Worm (Caenorhabditis elegans) whole organism, late embryonic: ENCODE data around the gene F15A8.1.
A peak's percentile ranks its signal among the peaks of the same experiment; 100 is the strongest.

ENCODE experiments used
- K02D7.2 ChIP-seq: sonication (generic microtip); optimal IDR thresholded peaks from 2 replicates; lab custom pipeline; 2017; ENCODE audit warnings: mild to moderate bottlenecking, missing genetic modification characterization, missing compliant biosample characterization
- Y22D7AL.16 ChIP-seq: sonication (generic microtip); optimal IDR thresholded peaks from 2 replicates; lab custom pipeline; 2016; ENCODE audit warnings: missing genetic modification characterization, missing compliant biosample characterization
- ceh-14 ChIP-seq: sonication (generic microtip); optimal IDR thresholded peaks from 2 replicates; lab custom pipeline; 2016; ENCODE audit warnings: missing genotype, missing genetic modification characterization, missing compliant biosample characterization
- ceh-19 ChIP-seq: fragments of 200-800 bp; sonication (Bioruptor generic); optimal IDR thresholded peaks from 2 replicates; lab custom pipeline; 2018; ENCODE audit warnings: mild to moderate bottlenecking, missing genetic modification characterization, missing compliant biosample characterization
- dmd-4 ChIP-seq: sonication (generic microtip); optimal IDR thresholded peaks from 2 replicates; lab custom pipeline; 2016; ENCODE audit warnings: borderline replicate concordance, missing genetic modification characterization, missing compliant biosample characterization
- elt-2 ChIP-seq: sonication (generic microtip); optimal IDR thresholded peaks from 2 replicates; lab custom pipeline; 2016; ENCODE audit warnings: missing genetic modification reagents, missing genetic modification characterization, missing compliant biosample characterization
- elt-4 ChIP-seq: sonication (generic microtip); optimal IDR thresholded peaks from 2 replicates; lab custom pipeline; 2016; ENCODE audit warnings: missing genetic modification characterization, missing compliant biosample characterization
- fkh-10 ChIP-seq: fragments of 150-350 bp; optimal IDR thresholded peaks from 2 replicates; lab custom pipeline; 2014; ENCODE audit warnings: missing biosample characterization, missing genetic modification reagents, missing genetic modification characterization
- gmeb-2 ChIP-seq: sonication (generic microtip); optimal IDR thresholded peaks from 2 replicates; lab custom pipeline; 2016; ENCODE audit warnings: missing genetic modification characterization, inconsistent platforms, missing compliant biosample characterization
- hlh-13 ChIP-seq: fragments of 200-800 bp; sonication (Bioruptor generic); optimal IDR thresholded peaks from 2 replicates; lab custom pipeline; 2018; ENCODE audit warnings: mild to moderate bottlenecking, missing genetic modification characterization, missing compliant biosample characterization
- lin-11 ChIP-seq: fragments of 200-800 bp; sonication (Bioruptor generic); optimal IDR thresholded peaks from 2 replicates; lab custom pipeline; 2018; ENCODE audit warnings: mild to moderate bottlenecking, missing genetic modification characterization, missing compliant biosample characterization
- nhr-232 ChIP-seq: sonication (generic microtip); optimal IDR thresholded peaks from 2 replicates; lab custom pipeline; 2016; ENCODE audit warnings: missing genetic modification characterization, missing compliant biosample characterization
- pax-1 ChIP-seq: fragments of 150-350 bp; optimal IDR thresholded peaks from 2 replicates; lab custom pipeline; 2014; ENCODE audit warnings: missing biosample characterization, missing genetic modification characterization
- pha-2 ChIP-seq: sonication (generic microtip); optimal IDR thresholded peaks from 2 replicates; lab custom pipeline; 2017; ENCODE audit warnings: mild to moderate bottlenecking, missing genetic modification characterization, missing compliant biosample characterization
- pros-1 ChIP-seq: fragments of 150-350 bp; optimal IDR thresholded peaks from 2 replicates; lab custom pipeline; 2014; ENCODE audit warnings: missing biosample characterization, missing genetic modification reagents, missing genetic modification characterization
- ref-2 ChIP-seq: sonication (generic microtip); optimal IDR thresholded peaks from 2 replicates; lab custom pipeline; 2016; ENCODE audit warnings: missing genetic modification characterization, missing compliant biosample characterization
- unc-55 ChIP-seq: sonication (generic microtip); optimal IDR thresholded peaks from 2 replicates; lab custom pipeline; 2017; ENCODE audit warnings: missing biosample characterization, missing genetic modification reagents, missing genetic modification characterization
- unc-86 ChIP-seq: sonication (generic microtip); optimal IDR thresholded peaks from 2 replicates; lab custom pipeline; 2016; ENCODE audit warnings: missing genetic modification characterization, missing compliant biosample characterization
- ztf-16 ChIP-seq: sonication (generic microtip); optimal IDR thresholded peaks from 2 replicates; lab custom pipeline; 2017; ENCODE audit warnings: missing genetic modification characterization, missing compliant biosample characterization

Gene F15A8.1

ce11 chrX:4484072-4484471 lies 43.3 kb downstream of the F15A8.1 start:
- TF ChIP-seq pros-1 (tag; lab: Kevin White, UChicago) (no peak), pha-2 (peak; percentile 34)

- TF ChIP-seq ceh-14 (tag; lab: Kevin White, UChicago): no peak
- no peak for TF ChIP-seq dmd-4
- no peak for TF ChIP-seq lin-11 (tag; lab: Kevin White, UChicago)
- no peak for TF ChIP-seq ref-2 (tag; lab: Kevin White, UChicago)
- TF ChIP-seq ztf-16 (tag; lab: Kevin White, UChicago): no peak
- no peak for TF ChIP-seq ceh-19
Observed at ce11 chrX:4488807-4489336, 48.1 kb downstream of the F15A8.1 start, which contains the start of gene ncr-1. ncr-1 (minus strand) TSS chrX:4488857.

ce11 chrX:4490400-4490799 lies 49.7 kb downstream of the F15A8.1 start:
- TF ChIP-seq Y22D7AL.16: no peak
- no peak for TF ChIP-seq gmeb-2 (tag; lab: Kevin White, UChicago)
- no peak for TF ChIP-seq hlh-13
- no peak for TF ChIP-seq unc-86 (tag; lab: Kevin White, UChicago)
- no peak for TF ChIP-seq nhr-232 (tag; lab: Kevin White, UChicago)
- TF ChIP-seq unc-55 (GFP tag; lab: Kevin White, UChicago): no peak
- TF ChIP-seq K02D7.2 (tag; lab: Kevin White, UChicago): no peak
- TF ChIP-seq ceh-14 (tag; lab: Kevin White, UChicago): no peak
- no peak for TF ChIP-seq pax-1 (tag; lab: Kevin White, UChicago)
- TF ChIP-seq elt-2: no peak
- no peak for TF ChIP-seq elt-4 (tag; lab: Kevin White, UChicago)
- no peak for TF ChIP-seq ref-2 (tag; lab: Kevin White, UChicago)
- TF ChIP-seq fkh-10: no peak
